Worm (Caenorhabditis elegans): ENCODE data around the gene nas-12.

ce11 chrIV:10250577-10251075, 26.8 kb downstream of the nas-12 start, which contains the start of gene daf-14:
- TF ChIP-seq Y55F3AM.14 (GFP tag; optimal IDR thresholded peaks at IDR 0.05): no peak
- TF ChIP-seq F13H6.1 (tag; optimal IDR thresholded peaks at IDR 0.05): no peak
- TF ChIP-seq aly-2 (tag; optimal IDR thresholded peaks at IDR 0.05): no peak
- no peak for TF ChIP-seq mab-5 (tag; optimal IDR thresholded peaks at IDR 0.05)
- no peak for TF ChIP-seq ama-1 (optimal IDR thresholded peaks at IDR 0.05)
- no peak for TF ChIP-seq nhr-11 (tag; optimal IDR thresholded peaks at IDR 0.05)
- no peak for TF ChIP-seq egl-27 (tag; optimal IDR thresholded peaks at IDR 0.05)
- TF ChIP-seq nhr-6 (tag; optimal IDR thresholded peaks at IDR 0.05): no peak
- no peak for TF ChIP-seq nhr-12 (tag; optimal IDR thresholded peaks at IDR 0.05)

Data from whole organism, L2 larva.